Fruit fly (Drosophila melanogaster) whole organism, embryonic: ENCODE results near the gene CG14615.

Experiments used
- Adf1 ChIP-seq: fragments of 200-800 bp; sonication (Bioruptor generic); IDR thresholded peaks from 2 replicates; pipeline ENCODE4 v1.3.6; 2022; ENCODE audit warnings: missing biosample characterization, missing genetic modification characterization
- Antp ChIP-seq: fragments of 200-800 bp; sonication (Bioruptor generic); optimal IDR thresholded peaks from 3 replicates; lab custom pipeline; 2016; ENCODE audit warnings: missing biosample characterization, missing genetic modification characterization
- Asciz ChIP-seq: fragments of 200-800 bp; sonication (Bioruptor generic); optimal IDR thresholded peaks from 2 replicates; lab custom pipeline; 2017; ENCODE audit warnings: missing biosample characterization, mild to moderate bottlenecking, missing genetic modification characterization, missing genetic modification reagents
- BtbVII ChIP-seq: fragments of 200-800 bp; sonication (Bioruptor generic); optimal IDR thresholded peaks from 3 replicates; lab custom pipeline; 2017; ENCODE audit warnings: missing biosample characterization, mild to moderate bottlenecking, missing genetic modification characterization
- CG10321 ChIP-seq: fragments of 200-800 bp; sonication (Bioruptor generic); IDR thresholded peaks from 2 replicates; pipeline ENCODE4 v1.3.6; 2022; ENCODE audit warnings: missing biosample characterization, missing genetic modification characterization
- CG10654 ChIP-seq: fragments of 200-800 bp; sonication (Bioruptor generic); optimal IDR thresholded peaks from 2 replicates; lab custom pipeline; 2016; ENCODE audit warnings: missing biosample characterization, missing genetic modification characterization
- CG12071 ChIP-seq: fragments of 200-800 bp; sonication (Bioruptor generic); optimal IDR thresholded peaks from 3 replicates; lab custom pipeline; 2018; ENCODE audit warnings: missing biosample characterization, mild to moderate bottlenecking, missing genetic modification characterization
- CG12219 ChIP-seq: fragments of 200-800 bp; sonication (Bioruptor generic); optimal IDR thresholded peaks from 3 replicates; lab custom pipeline; 2018; ENCODE audit warnings: missing biosample characterization, mild to moderate bottlenecking, missing genetic modification characterization
- CG13424 ChIP-seq: fragments of 200-800 bp; sonication (Bioruptor generic); optimal IDR thresholded peaks from 2 replicates; lab custom pipeline; 2019; ENCODE audit warnings: missing biosample characterization, mild to moderate bottlenecking, missing genetic modification characterization, moderate library complexity
- CG13775 ChIP-seq: fragments of 200-800 bp; sonication (Bioruptor generic); optimal IDR thresholded peaks from 3 replicates; lab custom pipeline; 2017; ENCODE audit warnings: missing biosample characterization, mild to moderate bottlenecking, missing genetic modification characterization
- CG15514 ChIP-seq: fragments of 200-800 bp; sonication (Bioruptor generic); optimal IDR thresholded peaks from 3 replicates; lab custom pipeline; 2017; ENCODE audit warnings: missing biosample characterization, missing genetic modification characterization, mild to moderate bottlenecking, moderate library complexity, missing genetic modification reagents
- CG16813 ChIP-seq: fragments of 200-800 bp; sonication (Bioruptor generic); IDR thresholded peaks from 3 replicates; pipeline ENCODE4 v1.3.6; 2022; ENCODE audit warnings: missing biosample characterization, missing genetic modification characterization; ENCODE audit not compliant: partially characterized antibody
- CG17912 ChIP-seq: fragments of 200-800 bp; sonication (Bioruptor generic); optimal IDR thresholded peaks from 2 replicates; lab custom pipeline; 2018; ENCODE audit warnings: missing biosample characterization, mild to moderate bottlenecking, missing genetic modification characterization
- CG31365 ChIP-seq: fragments of 200-800 bp; sonication (Bioruptor generic); optimal IDR thresholded peaks from 2 replicates; lab custom pipeline; 2018; ENCODE audit warnings: missing biosample characterization, mild to moderate bottlenecking, missing genetic modification characterization
- CG3163 ChIP-seq: fragments of 200-800 bp; sonication (Bioruptor generic); optimal IDR thresholded peaks from 3 replicates; lab custom pipeline; 2016; ENCODE audit warnings: missing biosample characterization, missing genetic modification characterization
- CG3407 ChIP-seq: fragments of 200-800 bp; sonication (Bioruptor generic); optimal IDR thresholded peaks from 2 replicates; lab custom pipeline; 2018; ENCODE audit warnings: missing biosample characterization, mild to moderate bottlenecking, missing genetic modification characterization
- CG4854 ChIP-seq: fragments of 200-800 bp; sonication (Bioruptor generic); optimal IDR thresholded peaks from 2 replicates; lab custom pipeline; 2016; ENCODE audit warnings: missing biosample characterization, missing genetic modification characterization, inconsistent platforms
- CG6175 ChIP-seq: fragments of 200-800 bp; sonication (Bioruptor generic); IDR thresholded peaks from 3 replicates; pipeline ENCODE4 v1.3.6; 2022; ENCODE audit warnings: missing biosample characterization, missing genetic modification characterization
- CG6813 ChIP-seq: fragments of 200-800 bp; sonication (Bioruptor generic); optimal IDR thresholded peaks from 2 replicates; lab custom pipeline; 2017; ENCODE audit warnings: missing biosample characterization, missing genetic modification characterization, mild to moderate bottlenecking, moderate library complexity, missing genetic modification reagents
- CG9876 ChIP-seq: fragments of 200-800 bp; sonication (Bioruptor generic); optimal IDR thresholded peaks from 2 replicates; lab custom pipeline; 2016; ENCODE audit warnings: missing biosample characterization, missing genetic modification characterization
- GATAe ChIP-seq: fragments of 200-800 bp; sonication (Bioruptor generic); conservative IDR thresholded peaks from 2 replicates; pipeline ENCODE4 v1.3.6; 2022; ENCODE audit warnings: missing biosample characterization, missing genetic modification characterization
- Hey ChIP-seq: fragments of 200-800 bp; sonication (Bioruptor generic); optimal IDR thresholded peaks from 3 replicates; lab custom pipeline; 2018; ENCODE audit warnings: missing biosample characterization, mild to moderate bottlenecking, missing genetic modification characterization
- MBD-R2 ChIP-seq: fragments of 200-800 bp; sonication (Bioruptor generic); IDR thresholded peaks from 2 replicates; pipeline ENCODE4 v1.3.6; 2022; ENCODE audit warnings: missing biosample characterization, missing genetic modification characterization
- Mad ChIP-seq: fragments of 200-800 bp; sonication (Bioruptor generic); optimal IDR thresholded peaks from 2 replicates; lab custom pipeline; 2016; ENCODE audit warnings: missing biosample characterization, missing genetic modification characterization
- Meics ChIP-seq: fragments of 200-800 bp; sonication (Bioruptor generic); optimal IDR thresholded peaks from 2 replicates; lab custom pipeline; 2017; ENCODE audit warnings: missing biosample characterization, mild to moderate bottlenecking, missing genetic modification characterization
- PHDP ChIP-seq: fragments of 200-800 bp; sonication (Bioruptor generic); optimal IDR thresholded peaks from 3 replicates; lab custom pipeline; 2018; ENCODE audit warnings: missing biosample characterization, mild to moderate bottlenecking, missing genetic modification characterization, moderate library complexity
- Ptx1 ChIP-seq: fragments of 200-800 bp; sonication (Bioruptor generic); IDR thresholded peaks from 2 replicates; pipeline ENCODE4 v1.3.6; 2022; ENCODE audit warnings: missing biosample characterization, missing genetic modification characterization
- Sry-δ ChIP-seq: fragments of 200-800 bp; sonication (Bioruptor generic); optimal IDR thresholded peaks from 2 replicates; lab custom pipeline; 2016; ENCODE audit warnings: missing biosample characterization, missing genetic modification characterization
- Stat92E ChIP-seq, 3 experiments: fragments of >200 bp in 2 of 3; fragments of 200-800 bp in 1 of 3; sonication (Bioruptor generic) in 1 of 3; optimal IDR thresholded peaks; 2 replicates each; lab custom pipeline; 2017 to 2019; ENCODE audit warnings: missing biosample characterization in 3 of 3, missing genetic modification characterization in 3 of 3, mild to moderate bottlenecking in 1 of 3, moderate library complexity in 1 of 3
- Usf ChIP-seq: fragments of 200-800 bp; sonication (Bioruptor generic); optimal IDR thresholded peaks from 2 replicates; lab custom pipeline; 2017; ENCODE audit warnings: missing genotype, missing biosample characterization, missing genetic modification characterization
- Xbp1 ChIP-seq: fragments of 200-800 bp; sonication (Bioruptor generic); optimal IDR thresholded peaks from 3 replicates; lab custom pipeline; 2016; ENCODE audit warnings: missing biosample characterization, mild to moderate bottlenecking, missing genetic modification characterization
- bsh ChIP-seq, 2 experiments: fragments of 200-800 bp; sonication (Bioruptor generic); optimal IDR thresholded peaks; 2 replicates each; lab custom pipeline; 2017 to 2018; ENCODE audit warnings: mild to moderate bottlenecking in 2 of 2, missing biosample characterization in 2 of 2, missing genetic modification characterization in 2 of 2, moderate library complexity in 1 of 2
- cas ChIP-seq: fragments of 200-800 bp; sonication (Bioruptor generic); IDR thresholded peaks from 2 replicates; pipeline ENCODE4 v1.3.6; 2022; ENCODE audit warnings: missing biosample characterization, missing genetic modification characterization
- chif ChIP-seq, 2 experiments: fragments of 200-800 bp; sonication (Bioruptor generic); optimal IDR thresholded peaks; 3 replicates each; lab custom pipeline; 2016; ENCODE audit warnings: missing biosample characterization in 2 of 2, missing genetic modification characterization in 2 of 2
- gro ChIP-seq: fragments of 200-800 bp; sonication (Bioruptor generic); optimal IDR thresholded peaks from 2 replicates; lab custom pipeline; 2016; ENCODE audit warnings: missing biosample characterization, missing genetic modification characterization
- kay ChIP-seq: fragments of 200-800 bp; sonication (Bioruptor generic); optimal IDR thresholded peaks from 2 replicates; lab custom pipeline; 2016; ENCODE audit warnings: missing biosample characterization, missing genetic modification characterization
- nerfin-2 ChIP-seq: fragments of 200-800 bp; sonication (Bioruptor generic); IDR thresholded peaks from 2 replicates; pipeline ENCODE4 v1.3.6; 2022; ENCODE audit warnings: missing biosample characterization, missing genetic modification characterization; ENCODE audit not compliant: partially characterized antibody
- nmo ChIP-seq: fragments of 200-800 bp; sonication (Bioruptor generic); optimal IDR thresholded peaks from 2 replicates; lab custom pipeline; 2018; ENCODE audit warnings: missing biosample characterization, mild to moderate bottlenecking, missing genetic modification characterization, moderate library complexity
- pb ChIP-seq: fragments of 200-800 bp; sonication (Bioruptor generic); optimal IDR thresholded peaks from 3 replicates; lab custom pipeline; 2016; ENCODE audit warnings: missing biosample characterization, missing genetic modification characterization
- pfk ChIP-seq: fragments of 200-800 bp; sonication (Bioruptor generic); optimal IDR thresholded peaks from 2 replicates; lab custom pipeline; 2018; ENCODE audit warnings: missing biosample characterization, mild to moderate bottlenecking, missing genetic modification characterization, moderate library complexity
- pros ChIP-seq: fragments of 200-800 bp; sonication (Bioruptor generic); optimal IDR thresholded peaks from 3 replicates; lab custom pipeline; 2019; ENCODE audit warnings: missing biosample characterization, mild to moderate bottlenecking, missing genetic modification characterization, moderate library complexity
- sd ChIP-seq: fragments of 200-800 bp; sonication (Bioruptor generic); optimal IDR thresholded peaks from 3 replicates; lab custom pipeline; 2018; ENCODE audit warnings: missing biosample characterization, mild to moderate bottlenecking, missing genetic modification characterization, moderate library complexity
- sob ChIP-seq: fragments of 200-800 bp; sonication (Bioruptor generic); IDR thresholded peaks from 2 replicates; pipeline ENCODE4 v1.3.6; 2022; ENCODE audit warnings: missing biosample characterization, missing genetic modification characterization
- tgo ChIP-seq: fragments of 200-800 bp; sonication (Bioruptor generic); IDR thresholded peaks from 3 replicates; pipeline ENCODE4 v1.3.6; 2022; ENCODE audit warnings: missing biosample characterization, missing genetic modification characterization
- usp ChIP-seq: fragments of >200 bp; optimal IDR thresholded peaks from 2 replicates; lab custom pipeline; 2017; ENCODE audit warnings: missing biosample characterization, missing genetic modification characterization
- zfh1 ChIP-seq: fragments of 200-800 bp; sonication (Bioruptor generic); IDR thresholded peaks from 3 replicates; pipeline ENCODE4 v1.3.6; 2022; ENCODE audit warnings: missing biosample characterization, missing genetic modification characterization

CG14615 gene

DNA sequence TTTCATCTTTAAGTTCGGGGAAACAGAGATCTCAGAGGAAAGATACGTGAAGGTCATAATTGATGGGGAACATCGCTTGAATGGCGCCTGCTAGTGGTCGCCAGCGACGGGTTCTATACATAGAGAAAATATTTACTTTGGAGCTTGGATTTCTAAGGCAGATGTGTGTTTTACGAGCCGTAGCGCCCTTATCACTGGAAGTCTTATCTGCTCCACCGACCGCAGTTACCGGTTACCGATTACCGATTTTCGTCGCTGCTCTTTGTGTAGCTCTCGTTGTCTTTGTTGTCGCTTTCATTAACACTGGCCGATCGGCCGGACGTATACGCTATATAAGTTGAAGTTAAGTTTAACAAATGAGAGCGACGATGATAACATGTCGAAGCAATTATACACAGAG is 41.3 kb upstream of the CG14615 start (continued):
- TF ChIP-seq Stat92E (GFP tag; optimal IDR thresholded peaks at IDR 0.05; lab: Kevin White, UChicago) (peak in 1 of 3 experiments; percentile 8), MBD-R2 (no peak), Sry-δ (GFP tag; lab: Kevin White, UChicago) (no peak), GATAe (GFP tag; lab: Robert Waterston, UW) (peak; percentile 39; the same call in 1 of the 2 replicates), zfh1 (GFP tag; lab: Robert Waterston, UW) (no peak)

DNA sequence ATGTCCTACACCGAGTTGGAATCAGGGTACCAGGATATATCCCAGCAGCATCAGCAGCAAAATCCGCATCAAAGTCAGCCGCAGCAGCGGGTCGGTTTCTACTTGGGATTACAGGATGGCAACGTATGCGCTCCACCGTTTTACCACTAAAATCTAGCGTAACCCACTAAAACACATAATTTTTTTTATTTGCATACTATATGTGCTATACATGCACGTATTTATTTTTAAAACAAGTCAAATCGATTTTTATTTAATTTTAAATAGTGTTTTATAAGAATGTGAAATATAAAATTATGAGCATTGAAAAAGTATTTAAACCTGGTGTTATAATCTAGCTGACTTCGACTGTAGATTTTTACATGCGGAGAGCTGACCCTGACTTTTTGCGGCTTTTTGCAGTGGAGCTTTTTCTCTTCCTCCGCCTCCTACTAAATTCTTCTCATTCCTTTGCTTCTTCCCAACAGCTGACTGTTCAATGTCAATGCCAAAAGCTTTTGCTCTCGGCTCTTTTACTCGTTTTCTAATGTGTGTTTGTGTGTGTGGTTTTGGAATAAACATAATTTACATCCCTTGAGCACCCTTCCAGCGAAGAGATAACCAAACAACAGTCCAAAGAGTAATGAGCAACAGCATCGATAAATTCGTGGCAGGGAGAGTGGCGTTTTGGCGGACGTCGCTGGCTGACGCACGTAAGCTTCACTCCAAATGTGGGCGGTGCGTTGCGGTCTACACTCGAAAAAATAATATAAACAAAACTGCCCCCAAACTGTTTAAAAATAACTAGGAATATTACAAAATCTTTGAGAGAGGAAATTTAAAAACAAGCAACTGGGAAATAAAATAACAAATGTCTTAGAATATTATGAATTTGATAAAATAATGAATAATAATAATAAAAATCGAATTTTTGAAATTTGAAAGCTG is 38.6 kb upstream of the CG14615 start:
- TF ChIP-seq PHDP (tag; lab: Kevin White, UChicago) (peak; percentile 70), CG3407 (GFP tag; lab: Kevin White, UChicago) (no peak), usp (GFP tag; lab: Kevin White, UChicago) (no peak), CG6175 (GFP tag; lab: Robert Waterston, UW) (peak; percentile 63; the same call in 2 of the 3 replicates), tgo (peak; percentile 59; the same call in 2 of the 3 replicates), pfk (no peak), CG31365 (tag; lab: Kevin White, UChicago) (no peak), Asciz (GFP tag; lab: Kevin White, UChicago) (peak; percentile 21), CG13424 (tag; lab: Kevin White, UChicago) (no peak), CG16813 (no peak), CG15514 (GFP tag; lab: Kevin White, UChicago) (peak; percentile 6), Hey (tag; lab: Kevin White, UChicago) (no peak), sob (GFP tag; lab: Robert Waterston, UW) (peak; percentile 49), cas (GFP tag; lab: Robert Waterston, UW) (no peak), bsh (GFP tag; optimal IDR thresholded peaks at IDR 0.05; lab: Kevin White, UChicago) (peak in 1 of 2 experiments; percentile 54), CG4854 (GFP tag; lab: Kevin White, UChicago) (no peak), CG13775 (peak; percentile 38), chif (GFP tag; optimal IDR thresholded peaks at IDR 0.05; lab: Kevin White, UChicago) (no peak), Antp (GFP tag; lab: Kevin White, UChicago) (no peak), nmo (GFP tag; lab: Kevin White, UChicago) (peak; percentile 31), Xbp1 (peak; percentile 6), Usf (GFP tag; lab: Kevin White, UChicago) (no peak), gro (GFP tag; lab: Kevin White, UChicago) (peak; percentile 18), CG6813 (GFP tag; lab: Kevin White, UChicago) (no peak), CG3163 (peak; percentile 64), CG10321 (GFP tag; lab: Robert Waterston, UW) (no peak), CG10654 (GFP tag; lab: Kevin White, UChicago) (peak; percentile 6), sd (tag; lab: Kevin White, UChicago) (peak; percentile 98), Meics (peak; percentile 55), nerfin-2 (no peak), Ptx1 (GFP tag; lab: Robert Waterston, UW) (peak; percentile 68), BtbVII (GFP tag; lab: Kevin White, UChicago) (peak; percentile 26), pros (no peak), CG12071 (GFP tag; lab: Kevin White, UChicago) (peak; percentile 11), pb (no peak), Mad (GFP tag; lab: Kevin White, UChicago) (no peak), CG17912 (GFP tag; lab: Kevin White, UChicago) (no peak), CG9876 (GFP tag; lab: Kevin White, UChicago) (no peak), CG12219 (GFP tag; lab: Kevin White, UChicago) (no peak), kay (no peak), Adf1 (GFP tag; lab: Robert Waterston, UW) (peak; percentile 39)
